Worm (Caenorhabditis elegans) whole organism, L4 larva: ENCODE measurements around the gene clc-8.
"Not testable (repeated sequence)": the region's sequence is repeated elsewhere in the genome, so short reads cannot be mapped to it uniquely, and the experiment has no call there.

ENCODE experiments used
- R02D3.7 ChIP-seq: fragments of 150-350 bp; sonication (generic microtip); optimal IDR thresholded peaks from 3 replicates; lab custom pipeline; 2014; ENCODE audit warnings: missing biosample characterization, missing genetic modification characterization
- mdl-1 ChIP-seq, 2 experiments: fragments of 150-350 bp in 1 of 2; sonication (generic microtip) in 1 of 2; optimal IDR thresholded peaks; 2 replicates each; lab custom pipeline; 2014 to 2017; ENCODE audit warnings: missing biosample characterization in 2 of 2, missing genetic modification characterization in 2 of 2
- nhr-28 ChIP-seq: fragments of 150-350 bp; optimal IDR thresholded peaks from 2 replicates; lab custom pipeline; 2014; ENCODE audit warnings: missing biosample characterization, missing genetic modification characterization
- pha-4 ChIP-seq, 2 experiments: fragments of 150-350 bp in 1 of 2; fragments of 200-800 bp in 1 of 2; sonication (Bioruptor generic) in 1 of 2; IDR thresholded peaks in 1 of 2; optimal IDR thresholded peaks in 1 of 2; 2 replicates each; pipeline versions ENCODE4 v1.3.6 to Lab custom; 2014 to 2022; ENCODE audit warnings: missing genetic modification characterization in 2 of 2, missing genetic modification reagents in 2 of 2, missing biosample characterization in 1 of 2, missing compliant biosample characterization in 1 of 2

DNA sequence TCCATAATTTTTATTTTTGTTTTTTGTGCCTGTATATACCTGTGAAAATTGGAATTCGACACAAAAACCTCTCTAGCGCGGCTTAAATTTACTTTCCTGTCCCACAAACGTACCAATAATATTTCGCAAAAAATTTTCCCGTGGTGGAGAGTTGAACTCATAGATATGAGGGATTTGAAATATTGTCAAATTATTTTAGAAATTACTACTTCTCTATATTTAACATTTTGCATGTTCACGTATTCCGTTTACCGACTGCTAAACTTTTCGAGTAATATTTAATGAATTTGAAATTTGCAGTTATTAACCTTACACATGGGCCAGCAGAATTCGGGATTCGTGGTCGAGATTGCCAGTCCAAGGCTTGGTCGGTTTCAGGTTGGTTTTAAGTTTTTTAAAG lies 20.1 kb upstream of the clc-8 start, which contains the start of gene Y67A10A.7:
- not testable (repeated sequence) for TF ChIP-seq R02D3.7 (tag; lab: Kevin White, UChicago); nhr-28 (tag; lab: Kevin White, UChicago); mdl-1 (tag; optimal IDR thresholded peaks at IDR 0.05; lab: Kevin White, UChicago); pha-4 (GFP tag; IDR thresholded peaks at IDR 0.05; lab: Robert Waterston, UW); pha-4 (tag; optimal IDR thresholded peaks at IDR 0.05; lab: Kevin White, UChicago)
